Fruit fly (Drosophila melanogaster) whole organism, adult: Measurements from ENCODE around the gene Setx.

Experiments
- CG11617 ChIP-seq: fragments of 200-800 bp; sonication (Bioruptor generic); optimal IDR thresholded peaks from 2 replicates; lab custom pipeline; 2017; ENCODE audit warnings: mild to moderate bottlenecking, missing biosample characterization, missing genetic modification reagents, missing genetic modification characterization
- CG12768 ChIP-seq: fragments of 200-800 bp; sonication (Bioruptor generic); optimal IDR thresholded peaks from 2 replicates; lab custom pipeline; 2017; ENCODE audit warnings: missing biosample characterization, missing genetic modification characterization, mild to moderate bottlenecking, moderate library complexity, missing genetic modification reagents
- CG14711 ChIP-seq: fragments of 200-800 bp; sonication (Bioruptor generic); optimal IDR thresholded peaks from 2 replicates; lab custom pipeline; 2018; ENCODE audit warnings: missing biosample characterization, mild to moderate bottlenecking, missing genetic modification characterization, moderate library complexity
- CG1620 ChIP-seq: fragments of 200-800 bp; sonication (Bioruptor generic); optimal IDR thresholded peaks from 2 replicates; lab custom pipeline; 2016; ENCODE audit warnings: missing biosample characterization, missing genetic modification characterization
- CG33017 ChIP-seq: fragments of 200-800 bp; sonication (Bioruptor generic); optimal IDR thresholded peaks from 2 replicates; lab custom pipeline; 2018; ENCODE audit warnings: missing biosample characterization, mild to moderate bottlenecking, missing genetic modification characterization, moderate library complexity
- CG5204 ChIP-seq: fragments of 200-800 bp; sonication (Bioruptor generic); optimal IDR thresholded peaks from 2 replicates; lab custom pipeline; 2016; ENCODE audit warnings: missing biosample characterization, missing genetic modification characterization
- CG7045 ChIP-seq: fragments of 200-800 bp; sonication (Bioruptor generic); optimal IDR thresholded peaks from 2 replicates; lab custom pipeline; 2017; ENCODE audit warnings: missing biosample characterization, mild to moderate bottlenecking, missing genetic modification characterization
- CG7101 ChIP-seq: fragments of 200-800 bp; sonication (Bioruptor generic); optimal IDR thresholded peaks from 2 replicates; lab custom pipeline; 2018; ENCODE audit warnings: missing biosample characterization, mild to moderate bottlenecking, missing genetic modification characterization, moderate library complexity
- Clk ChIP-seq: fragments of 200-800 bp; sonication (Bioruptor generic); optimal IDR thresholded peaks from 2 replicates; lab custom pipeline; 2017; ENCODE audit warnings: missing biosample characterization, missing genetic modification characterization
- Crg-1 ChIP-seq: fragments of 200-800 bp; sonication (Bioruptor generic); optimal IDR thresholded peaks from 2 replicates; lab custom pipeline; 2016; ENCODE audit warnings: missing biosample characterization, missing genetic modification characterization
- Hr96 ChIP-seq: fragments of 200-800 bp; sonication (Bioruptor generic); optimal IDR thresholded peaks from 2 replicates; lab custom pipeline; 2016; ENCODE audit warnings: missing biosample characterization, missing genetic modification characterization
- Mnt ChIP-seq: fragments of 200-800 bp; sonication (Bioruptor generic); optimal IDR thresholded peaks from 2 replicates; lab custom pipeline; 2016; ENCODE audit warnings: missing biosample characterization, mild to moderate bottlenecking, missing genetic modification characterization
- bab1 ChIP-seq: fragments of 200-800 bp; sonication (Bioruptor generic); optimal IDR thresholded peaks from 3 replicates; lab custom pipeline; 2019; ENCODE audit warnings: missing biosample characterization, mild to moderate bottlenecking, missing genetic modification characterization, moderate library complexity
- cic ChIP-seq: fragments of 200-800 bp; sonication (Bioruptor generic); optimal IDR thresholded peaks from 2 replicates; lab custom pipeline; 2017; ENCODE audit warnings: missing biosample characterization, mild to moderate bottlenecking, missing genetic modification characterization, moderate library complexity
- cnc ChIP-seq, 2 experiments: fragments of >200 bp; optimal IDR thresholded peaks; 2 replicates each; lab custom pipeline; 2017
- kay ChIP-seq: fragments of 200-800 bp; sonication (Bioruptor generic); peaks from one replicate; lab custom pipeline; 2016; ENCODE audit warnings: missing biosample characterization, missing genetic modification characterization, borderline replicate concordance
- ovo ChIP-seq: fragments of 200-800 bp; sonication (Bioruptor generic); optimal IDR thresholded peaks from 2 replicates; lab custom pipeline; 2016; ENCODE audit warnings: missing biosample characterization, missing genetic modification characterization
- pad ChIP-seq: fragments of 200-800 bp; sonication (Bioruptor generic); optimal IDR thresholded peaks from 3 replicates; lab custom pipeline; 2017; ENCODE audit warnings: missing biosample characterization, missing genetic modification characterization, mild to moderate bottlenecking, moderate library complexity, missing genetic modification reagents
- tj ChIP-seq: fragments of 200-800 bp; sonication (Bioruptor generic); optimal IDR thresholded peaks from 3 replicates; lab custom pipeline; 2017; ENCODE audit warnings: missing biosample characterization, mild to moderate bottlenecking, missing genetic modification characterization, moderate library complexity
- toe ChIP-seq: fragments of 200-800 bp; sonication (Bioruptor generic); optimal IDR thresholded peaks from 2 replicates; lab custom pipeline; 2016; ENCODE audit warnings: missing biosample characterization, missing genetic modification characterization

The Setx gene

DNA sequence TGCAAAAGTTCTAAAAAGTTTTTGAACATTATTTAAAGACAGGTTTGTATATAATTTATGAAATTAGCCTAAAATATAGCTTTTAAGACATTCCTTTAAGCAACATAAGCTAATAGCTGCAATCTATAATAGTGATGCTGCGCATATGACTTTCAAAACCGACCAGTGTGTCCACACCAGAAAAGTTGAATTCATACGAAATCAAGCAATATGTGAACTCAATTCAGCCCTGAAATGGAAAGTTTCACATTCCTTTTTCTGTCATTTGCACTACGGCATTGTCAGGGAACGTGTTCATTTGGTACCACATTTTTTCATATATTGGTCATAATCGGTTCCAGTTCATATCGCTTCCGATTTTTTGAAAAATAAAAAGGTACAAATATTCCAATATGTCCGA is 28.4 kb downstream of the Setx start, which contains the start of gene fan:
Gene fan (plus strand): TSS at position 247 of the 400 bp plus-strand sequence.
- TF ChIP-seq CG1620 (GFP tag; lab: Kevin White, UChicago) (no peak), Clk (GFP tag; lab: Kevin White, UChicago) (no peak), CG11617 (GFP tag; lab: Kevin White, UChicago) (no peak), toe (GFP tag; lab: Kevin White, UChicago) (no peak), pad (GFP tag; lab: Kevin White, UChicago) (no peak)

- no peak for TF ChIP-seq ovo (GFP tag; lab: Kevin White, UChicago)
- no peak for TF ChIP-seq cic (GFP tag; lab: Kevin White, UChicago)
- no peak for TF ChIP-seq CG1620 (GFP tag; lab: Kevin White, UChicago)
- no peak for TF ChIP-seq toe (GFP tag; lab: Kevin White, UChicago)
- TF ChIP-seq Hr96 (GFP tag; lab: Kevin White, UChicago): no peak
- no peak for TF ChIP-seq Clk (GFP tag; lab: Kevin White, UChicago)
Observed at dm6 chr3L:8108201-8108600, 29.1 kb downstream of the Setx start.

dm6 chr3L:8097101-8097500 is 40.2 kb downstream of the Setx start:
- no peak for TF ChIP-seq bab1 (GFP tag; lab: Kevin White, UChicago)
- TF ChIP-seq Hr96 (GFP tag; lab: Kevin White, UChicago): no peak
- no peak for TF ChIP-seq Clk (GFP tag; lab: Kevin White, UChicago)
- no peak for TF ChIP-seq toe (GFP tag; lab: Kevin White, UChicago)
- no peak for TF ChIP-seq CG7045 (GFP tag; lab: Kevin White, UChicago)
- TF ChIP-seq CG11617 (GFP tag; lab: Kevin White, UChicago): no peak
- no peak for TF ChIP-seq CG33017 (tag; lab: Kevin White, UChicago)
- no peak for TF ChIP-seq Crg-1 (GFP tag; lab: Kevin White, UChicago)

DNA sequence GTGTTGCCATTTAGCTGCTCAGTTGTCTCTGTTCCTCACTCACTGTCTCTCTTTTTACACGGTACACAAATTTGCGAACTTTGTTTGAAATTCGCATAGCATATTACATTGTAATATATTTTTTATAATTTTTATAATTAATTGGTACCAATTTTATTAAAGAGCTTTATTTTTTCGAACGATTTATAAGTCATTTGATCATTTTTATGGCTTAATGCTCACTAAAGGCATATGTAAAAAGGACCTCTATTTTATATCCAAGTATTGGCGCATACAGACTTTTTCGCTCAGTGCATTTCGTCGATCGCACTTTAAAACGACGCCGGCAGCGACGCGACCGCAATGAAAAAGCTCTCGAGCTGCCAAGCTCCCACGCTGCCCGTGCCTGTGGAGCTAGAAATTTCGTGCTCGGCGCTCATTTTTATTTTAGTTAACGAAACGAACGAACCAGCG is 41.2 kb downstream of the Setx start:
- TF ChIP-seq Mnt (GFP tag; lab: Kevin White, UChicago): peak; percentile 93
- TF ChIP-seq Hr96 (GFP tag; lab: Kevin White, UChicago): peak; percentile 89
- TF ChIP-seq CG1620 (GFP tag; lab: Kevin White, UChicago): peak; percentile 87
- TF ChIP-seq CG7045 (GFP tag; lab: Kevin White, UChicago): peak; percentile 99
- TF ChIP-seq pad (GFP tag; lab: Kevin White, UChicago): peak; percentile 90
- peak; percentile 96 for TF ChIP-seq Clk (GFP tag; lab: Kevin White, UChicago)
- peak; percentile 92 for TF ChIP-seq tj (GFP tag; lab: Kevin White, UChicago)
- TF ChIP-seq CG33017 (tag; lab: Kevin White, UChicago): peak; percentile 98
- TF ChIP-seq cnc (optimal IDR thresholded peaks at IDR 0.05; lab: Kevin White, UChicago): no peak
- TF ChIP-seq Crg-1 (GFP tag; lab: Kevin White, UChicago): peak; percentile 94
- peak; percentile 96 for TF ChIP-seq toe (GFP tag; lab: Kevin White, UChicago)
- TF ChIP-seq CG12768 (GFP tag; lab: Kevin White, UChicago): peak; percentile 99
- TF ChIP-seq CG5204 (GFP tag; lab: Kevin White, UChicago): peak; percentile 95
- peak; percentile 98 for TF ChIP-seq kay (GFP tag; lab: Kevin White, UChicago)
- TF ChIP-seq CG7101 (tag; lab: Kevin White, UChicago): peak; percentile 98
- TF ChIP-seq CG11617 (GFP tag; lab: Kevin White, UChicago): peak; percentile 99
- peak; percentile 85 for TF ChIP-seq cic (GFP tag; lab: Kevin White, UChicago)
- TF ChIP-seq bab1 (GFP tag; lab: Kevin White, UChicago): peak; percentile 96
- TF ChIP-seq ovo (GFP tag; lab: Kevin White, UChicago): peak; percentile 96
- peak; percentile 94 for TF ChIP-seq CG14711 (tag; lab: Kevin White, UChicago)

dm6 chr3L:8094652-8095129 is 42.6 kb downstream of the Setx start:
- TF ChIP-seq CG7045 (GFP tag; lab: Kevin White, UChicago) (peak; percentile 22), CG33017 (tag; lab: Kevin White, UChicago) (peak; percentile 59), CG12768 (GFP tag; lab: Kevin White, UChicago) (no peak), ovo (GFP tag; lab: Kevin White, UChicago) (no peak), CG11617 (GFP tag; lab: Kevin White, UChicago) (peak; percentile 29), kay (GFP tag; lab: Kevin White, UChicago) (peak; percentile 49), Clk (GFP tag; lab: Kevin White, UChicago) (no peak), Mnt (GFP tag; lab: Kevin White, UChicago) (no peak), CG5204 (GFP tag; lab: Kevin White, UChicago) (no peak), toe (GFP tag; lab: Kevin White, UChicago) (no peak), cnc (optimal IDR thresholded peaks at IDR 0.05; lab: Kevin White, UChicago) (no peak), pad (GFP tag; lab: Kevin White, UChicago) (no peak), Hr96 (GFP tag; lab: Kevin White, UChicago) (no peak), CG14711 (tag; lab: Kevin White, UChicago) (peak; percentile 35), cic (GFP tag; lab: Kevin White, UChicago) (peak; percentile 60), bab1 (GFP tag; lab: Kevin White, UChicago) (no peak), CG7101 (tag; lab: Kevin White, UChicago) (peak; percentile 46), tj (GFP tag; lab: Kevin White, UChicago) (peak; percentile 66), Crg-1 (GFP tag; lab: Kevin White, UChicago) (no peak), CG1620 (GFP tag; lab: Kevin White, UChicago) (no peak)

dm6 chr3L:8093553-8093952 is 43.7 kb downstream of the Setx start:
- TF ChIP-seq cic (GFP tag; lab: Kevin White, UChicago) (peak; percentile 36), Crg-1 (GFP tag; lab: Kevin White, UChicago) (no peak)
